Fruit fly (Drosophila melanogaster): ENCODE results near the gene Srp54.
A peak's percentile ranks its signal among the peaks of the same experiment; 100 is the strongest.

The Srp54 gene

DNA sequence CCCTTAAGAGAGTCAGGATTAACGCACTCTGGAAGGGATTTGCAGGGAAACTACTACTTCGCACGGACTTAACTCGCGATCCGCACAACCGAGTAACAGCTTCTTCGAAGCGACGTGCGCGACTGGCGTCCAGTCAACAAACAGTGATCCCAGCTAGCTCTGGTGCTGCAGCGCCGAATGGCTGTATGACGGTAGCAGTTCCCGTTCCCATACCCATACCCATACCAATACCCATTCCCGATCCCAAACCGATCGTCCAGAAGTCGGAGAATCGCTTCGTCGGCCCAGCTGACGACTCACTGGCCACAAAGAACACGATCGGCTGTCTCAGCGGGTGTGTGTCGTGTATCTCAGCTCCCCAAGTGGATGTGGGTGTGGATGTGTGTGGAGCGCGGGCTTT lies 34.6 kb downstream of the Srp54 start, which contains the start of gene CG5853:
TSS of gene CG5853 (minus strand) at position 384 of the 400 bp plus-strand sequence.
- peak; percentile 56 for TF ChIP-seq noc (tag; optimal IDR thresholded peaks at IDR 0.05)

DNA sequence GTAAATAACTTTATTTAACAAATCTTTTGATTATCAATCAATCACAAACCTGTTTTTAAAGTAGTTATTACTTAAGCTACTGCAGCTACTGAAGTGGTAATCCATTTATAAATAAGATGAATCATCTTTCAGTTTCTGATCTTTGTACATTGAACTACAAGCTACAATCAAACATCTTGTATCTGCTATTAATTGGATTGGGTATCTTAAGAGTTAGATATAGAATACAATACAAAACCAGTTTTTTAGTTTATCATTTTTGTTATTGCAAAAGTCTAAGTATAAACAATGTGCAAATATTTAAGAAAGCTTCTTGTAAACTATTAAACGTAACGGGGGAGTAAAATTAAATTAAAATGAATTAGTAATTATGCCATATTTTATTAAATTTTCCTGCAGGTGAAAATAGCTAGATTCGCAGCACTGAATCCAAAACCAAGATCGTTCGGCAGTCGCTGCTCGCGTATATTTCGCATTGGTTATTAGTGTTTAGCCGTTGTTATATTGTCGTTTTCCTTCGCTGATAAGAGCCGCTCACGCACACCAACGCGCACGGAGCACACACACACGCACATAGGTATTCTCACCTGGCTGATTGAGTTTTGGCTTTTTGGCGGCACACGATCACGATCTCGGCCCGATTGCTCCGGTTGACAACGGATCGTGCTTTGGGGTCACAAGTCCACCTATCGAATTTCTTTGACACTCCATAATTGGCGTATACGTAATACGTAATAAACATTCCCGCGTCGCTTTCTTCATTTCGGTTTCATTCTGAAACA lies 35.2 kb downstream of the Srp54 start:
- TF ChIP-seq noc (tag; optimal IDR thresholded peaks at IDR 0.05), result peak; percentile 28

DNA sequence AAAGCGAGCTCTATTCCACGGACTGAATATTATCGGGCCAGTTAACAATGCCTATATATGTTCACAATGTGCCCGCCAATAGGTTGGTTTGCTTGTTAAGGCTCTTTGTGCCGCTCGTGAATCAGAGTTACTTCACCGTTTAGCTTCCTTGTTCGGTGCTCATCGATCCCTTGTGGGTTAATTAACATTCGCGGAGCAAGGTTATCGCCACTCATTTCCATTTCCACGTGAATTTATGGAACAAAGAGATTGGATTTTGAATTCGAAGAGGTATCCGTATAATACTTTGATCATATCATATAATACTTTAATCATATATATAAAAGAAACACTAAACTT lies 35.8 kb downstream of the Srp54 start:
- no peak for TF ChIP-seq noc (tag; optimal IDR thresholded peaks at IDR 0.05)

DNA sequence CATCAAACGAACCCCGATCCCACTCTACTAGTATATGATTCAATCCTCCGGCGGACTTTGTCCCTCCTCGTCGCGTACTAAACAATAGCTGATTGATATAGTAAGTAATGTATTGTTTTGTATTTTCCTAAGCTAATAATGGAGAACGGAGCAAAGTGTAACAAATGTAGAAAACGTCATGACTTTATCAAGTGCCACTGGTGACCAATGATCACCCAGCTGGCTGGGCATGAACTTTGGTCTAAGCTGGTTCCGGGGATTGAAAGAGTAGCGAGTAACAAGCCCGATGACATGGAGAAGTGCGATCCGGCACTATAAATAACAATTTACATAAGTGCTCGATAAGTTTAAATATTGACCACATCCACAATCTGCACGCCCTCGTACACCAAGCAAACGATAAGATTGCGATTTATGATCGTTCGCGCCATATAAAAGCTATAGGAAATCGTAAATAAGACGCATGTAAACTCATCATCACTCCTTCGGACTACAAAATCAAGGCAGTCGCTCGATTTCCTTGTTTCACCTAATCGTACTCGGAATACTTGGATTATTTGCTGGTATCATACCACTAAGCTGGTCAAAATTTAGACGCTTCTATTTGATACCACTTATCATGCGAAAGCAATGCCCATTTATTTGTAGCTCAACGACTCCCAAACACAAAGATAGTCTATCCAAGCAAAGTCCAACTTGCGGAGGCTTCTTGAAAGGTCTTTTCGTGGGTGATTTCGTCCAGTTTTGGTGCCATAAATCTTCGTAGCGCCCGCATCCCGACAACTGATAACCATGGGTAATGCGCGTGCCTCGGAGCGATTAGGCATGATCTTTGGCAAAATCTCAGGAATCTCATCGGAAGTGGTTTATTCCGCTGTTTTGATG lies 36.7 kb downstream of the Srp54 start:
- TF ChIP-seq noc (tag; optimal IDR thresholded peaks at IDR 0.05), result peak; percentile 80

DNA sequence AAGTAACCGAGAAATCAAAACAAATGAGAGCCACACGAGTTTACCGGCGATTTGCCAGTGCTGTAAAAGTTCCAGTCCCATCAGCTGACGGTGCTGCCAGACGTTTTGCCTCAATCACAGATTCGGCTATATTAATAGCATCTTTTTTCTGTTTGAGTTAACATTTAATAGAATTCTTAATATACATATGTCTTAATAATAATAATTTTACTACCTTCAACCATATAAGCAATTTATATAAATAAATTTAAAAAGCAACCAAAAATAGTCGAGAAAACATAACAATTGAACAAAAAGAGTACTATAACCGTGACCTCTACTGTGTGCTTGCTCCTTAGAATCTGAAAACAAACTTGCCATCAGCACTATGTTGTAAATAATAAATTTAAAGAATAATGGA lies 41.4 kb downstream of the Srp54 start, which contains the start of the genes CG13126 and CG4709:
TSS of gene CG13126 (minus strand) at position 63 of the 400 bp plus-strand sequence.
TSS of gene CG4709 (plus strand) at position 207 of the 400 bp plus-strand sequence.
- peak; percentile 95 for TF ChIP-seq noc (tag; optimal IDR thresholded peaks at IDR 0.05)

DNA sequence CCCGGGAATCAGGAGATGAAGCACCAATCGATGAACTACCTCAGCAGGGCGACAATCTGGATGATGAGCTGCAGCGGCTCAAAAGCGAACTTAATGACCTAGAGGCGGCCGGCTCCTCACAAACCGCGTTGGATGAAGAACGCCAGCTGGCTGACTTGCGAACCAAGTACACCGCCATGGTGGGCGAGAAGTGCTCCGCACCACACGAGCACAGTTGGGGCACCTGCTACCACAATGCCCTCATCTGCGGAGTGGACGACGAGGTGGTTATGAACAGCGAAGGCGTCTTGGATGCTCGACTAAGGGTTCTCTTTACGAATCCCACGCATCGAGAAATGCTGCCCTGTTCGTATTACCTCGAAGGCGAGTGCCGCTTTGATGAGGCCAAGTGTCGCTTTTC lies 42.0 kb downstream of the Srp54 start:
- no peak for TF ChIP-seq noc (tag; optimal IDR thresholded peaks at IDR 0.05)

DNA sequence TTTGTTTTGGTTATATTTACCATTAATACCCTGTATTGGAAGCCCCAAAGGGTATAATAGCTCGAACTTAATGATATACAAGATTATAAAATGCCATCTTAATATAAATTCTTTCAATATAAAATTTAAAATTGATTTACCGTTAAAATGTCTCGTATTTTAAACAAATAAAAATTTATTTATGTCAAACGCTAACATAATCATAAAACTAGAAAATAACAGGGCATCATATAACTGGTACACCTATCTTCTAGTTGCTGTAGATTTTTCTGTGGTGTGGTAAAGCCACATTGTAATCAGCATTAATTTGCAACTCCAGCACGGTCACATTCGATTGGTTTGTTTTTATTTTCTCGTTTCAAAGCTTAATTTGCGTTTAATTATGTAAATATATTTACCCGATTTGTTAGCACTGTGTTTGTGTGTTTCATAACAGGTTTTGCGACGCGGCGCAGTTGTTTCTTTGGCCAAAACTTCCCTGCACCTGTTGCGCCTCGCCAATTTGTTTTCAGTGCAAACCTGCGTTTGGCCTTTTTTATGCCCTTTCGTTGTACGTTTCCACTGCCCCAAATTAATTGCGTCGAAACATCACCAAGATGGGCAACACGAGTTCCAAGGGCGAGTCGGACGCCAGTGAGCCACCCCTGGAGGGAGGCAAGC lies 44.4 kb downstream of the Srp54 start, which contains the start of the genes CG4658 and CG5846:
TSS of gene CG4658 (plus strand) at position 140 of the 660 bp plus-strand sequence.
TSS of gene CG5846 (minus strand) at position 245 of the 660 bp plus-strand sequence.
- TF ChIP-seq noc (tag; optimal IDR thresholded peaks at IDR 0.05), result peak; percentile 93

DNA sequence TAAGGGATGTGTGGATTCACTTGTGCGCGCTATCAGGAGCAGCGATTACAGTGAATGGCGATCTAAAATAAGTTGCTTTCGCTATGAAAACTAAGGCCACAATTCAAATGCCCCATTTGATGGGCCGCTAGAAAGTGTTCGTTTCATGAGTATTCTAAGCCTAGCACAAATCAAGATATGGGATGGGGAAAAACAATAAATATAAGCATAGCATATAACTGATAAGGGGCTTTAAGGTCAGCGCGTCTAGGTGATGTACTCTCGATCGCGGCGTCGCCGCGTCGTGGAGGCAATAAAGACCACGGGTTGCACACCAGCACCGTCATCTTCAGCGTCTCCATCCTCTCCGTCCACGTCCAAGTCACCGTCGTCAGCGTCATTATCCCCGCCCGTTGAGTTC lies 48.0 kb downstream of the Srp54 start:
- TF ChIP-seq noc (tag; optimal IDR thresholded peaks at IDR 0.05), result no peak

DNA sequence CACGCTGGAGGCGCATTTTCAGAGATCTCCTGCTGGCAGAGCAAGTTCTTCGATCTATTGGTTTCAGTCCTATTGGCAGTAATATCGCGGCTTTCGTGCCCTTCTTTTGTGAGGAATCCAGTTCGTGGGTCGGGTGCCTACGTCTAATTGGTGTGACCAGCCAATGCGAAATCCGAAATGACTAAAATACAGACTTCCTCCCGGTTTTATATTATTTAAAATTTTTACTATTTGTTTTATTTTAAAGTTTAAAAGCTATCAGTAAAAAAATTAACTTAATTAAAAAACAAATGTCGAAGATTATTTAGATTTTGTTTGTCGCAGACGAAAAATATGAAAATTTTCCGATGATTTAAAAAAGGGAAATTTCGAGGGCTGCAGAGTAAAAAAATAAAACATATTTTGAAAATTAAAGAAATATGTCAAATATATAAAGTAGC lies 50.9 kb downstream of the Srp54 start, which contains the start of gene CG5850:
TSS of gene CG5850 (minus strand) at position 347 of the 440 bp plus-strand sequence.
- no peak for TF ChIP-seq noc (tag; optimal IDR thresholded peaks at IDR 0.05)
